Fruit fly (Drosophila melanogaster): ENCODE measurements around the gene CG9951.

Gene CG9951

dm6 chr3L:16870723-16871137, 7.8 kb downstream of the CG9951 start (continued):
- TF ChIP-seq CG14860 (GFP tag; IDR thresholded peaks at IDR 0.05; ENCODE audit: partially characterized antibody) (no peak), CG1832 (GFP tag; optimal IDR thresholded peaks at IDR 0.05) (no peak), pnt (GFP tag; optimal IDR thresholded peaks at IDR 0.05) (no peak), HLH4C (GFP tag; IDR thresholded peaks at IDR 0.05; ENCODE audit: partially characterized antibody) (no peak), danr (GFP tag; IDR thresholded peaks at IDR 0.05) (no peak), Nf-YC (tag; optimal IDR thresholded peaks at IDR 0.05) (no peak), CG10209 (GFP tag; optimal IDR thresholded peaks at IDR 0.05) (peak; percentile 22), seq (GFP tag; IDR thresholded peaks at IDR 0.05) (no peak), CG42726 (GFP tag; IDR thresholded peaks at IDR 0.05; ENCODE audit: partially characterized antibody) (no peak), CG31224 (GFP tag; IDR thresholded peaks at IDR 0.05) (no peak), CG15601 (tag; optimal IDR thresholded peaks at IDR 0.05) (no peak), CG4282 (GFP tag; optimal IDR thresholded peaks at IDR 0.05) (no peak), exex (tag; optimal IDR thresholded peaks at IDR 0.05) (no peak), gcm (GFP tag; optimal IDR thresholded peaks at IDR 0.05) (peak; percentile 21), br (optimal IDR thresholded peaks at IDR 0.05) (no peak), gsb-n (tag; optimal IDR thresholded peaks at IDR 0.05) (no peak), sob (GFP tag; IDR thresholded peaks at IDR 0.05) (no peak), crp (GFP tag; optimal IDR thresholded peaks at IDR 0.05) (no peak), eve (GFP tag; optimal IDR thresholded peaks at IDR 0.05) (peak in 1 of 2 experiments; percentile 25), HLH54F (GFP tag; optimal IDR thresholded peaks at IDR 0.05) (no peak), CG13894 (tag; optimal IDR thresholded peaks at IDR 0.05) (no peak), unpg (GFP tag; optimal IDR thresholded peaks at IDR 0.05) (peak; percentile 32), CG10267 (tag; optimal IDR thresholded peaks at IDR 0.05) (peak; percentile 43), CG6854 (GFP tag; optimal IDR thresholded peaks at IDR 0.05) (no peak), CG9932 (GFP tag; IDR thresholded peaks at IDR 0.05) (no peak), CG11696 (GFP tag; IDR thresholded peaks at IDR 0.05) (peak; percentile 75), Atf3 (GFP tag; optimal IDR thresholded peaks at IDR 0.05) (no peak), Gsc (GFP tag; IDR thresholded peaks at IDR 0.05) (no peak), gsb (GFP tag; IDR thresholded peaks at IDR 0.05) (no peak), CG11093 (GFP tag; IDR thresholded peaks at IDR 0.05) (no peak), CG2712 (tag; optimal IDR thresholded peaks at IDR 0.05) (peak; percentile 57), CG2875 (GFP tag; optimal IDR thresholded peaks at IDR 0.05) (peak; percentile 8), CG18599 (GFP tag; optimal IDR thresholded peaks at IDR 0.05) (peak; percentile 51), tna (GFP tag; IDR thresholded peaks at IDR 0.05; ENCODE audit: partially characterized antibody) (no peak), Max (GFP tag; optimal IDR thresholded peaks at IDR 0.05) (no peak), Spps (tag; optimal IDR thresholded peaks at IDR 0.05) (no peak), repo (GFP tag; optimal IDR thresholded peaks at IDR 0.05) (no peak), Awh (GFP tag; IDR thresholded peaks at IDR 0.05) (no peak), CG7556 (GFP tag; optimal IDR thresholded peaks at IDR 0.05) (peak; percentile 75), Med (GFP tag) (peak; percentile 52), schlank (tag; optimal IDR thresholded peaks at IDR 0.05) (no peak), Sox102F (GFP tag; optimal IDR thresholded peaks at IDR 0.05) (peak; percentile 49), CG12219 (GFP tag; optimal IDR thresholded peaks at IDR 0.05) (no peak), ato (GFP tag; IDR thresholded peaks at IDR 0.05; ENCODE audit: partially characterized antibody) (no peak), MESR4 (GFP tag; optimal IDR thresholded peaks at IDR 0.05) (no peak), dysf (GFP tag; IDR thresholded peaks at IDR 0.05) (peak; percentile 28; the same call in 1 of the 3 replicates), dpn (GFP tag; optimal IDR thresholded peaks at IDR 0.05) (peak in 1 of 2 experiments; percentile 8), CG13775 (GFP tag; optimal IDR thresholded peaks at IDR 0.05) (no peak), CG32772 (GFP tag; IDR thresholded peaks at IDR 0.05) (no peak), Ssrp (tag; optimal IDR thresholded peaks at IDR 0.05) (peak; percentile 11), CG17359 (tag; optimal IDR thresholded peaks at IDR 0.05) (peak; percentile 34)

Data from whole organism, embryonic.